Worm (Caenorhabditis elegans) whole organism, early embryonic: ENCODE results near the gene cyy-1.

Source experiments
- aly-1 ChIP-seq: sonication (generic microtip); optimal IDR thresholded peaks from 2 replicates; lab custom pipeline; 2016; ENCODE audit warnings: missing genetic modification characterization, missing compliant biosample characterization
- ama-1 ChIP-seq: fragments of 150-350 bp; optimal IDR thresholded peaks from 2 replicates; lab custom pipeline; 2014
- ceh-13 ChIP-seq: fragments of 200-800 bp; sonication (Bioruptor generic); optimal IDR thresholded peaks from 2 replicates; lab custom pipeline; 2018; ENCODE audit warnings: mild to moderate bottlenecking, missing genetic modification characterization, missing compliant biosample characterization
- ceh-36 ChIP-seq: sonication (generic microtip); optimal IDR thresholded peaks from 2 replicates; lab custom pipeline; 2016; ENCODE audit warnings: missing genetic modification characterization, inconsistent platforms, missing compliant biosample characterization
- ets-7 ChIP-seq: sonication (generic microtip); optimal IDR thresholded peaks from 2 replicates; lab custom pipeline; 2016; ENCODE audit warnings: missing genotype, missing genetic modification characterization, missing compliant biosample characterization
- flt-1 ChIP-seq: fragments of 200-800 bp; sonication (Bioruptor generic); IDR thresholded peaks from 2 replicates; pipeline ENCODE4 v1.3.6; 2022; ENCODE audit warnings: missing genetic modification characterization, missing compliant biosample characterization
- scrt-1 ChIP-seq: fragments of 200-800 bp; sonication (Bioruptor generic); IDR thresholded peaks from 2 replicates; pipeline ENCODE4 v1.3.6; 2022; ENCODE audit warnings: missing genetic modification characterization, missing compliant biosample characterization
- sea-1 ChIP-seq: fragments of 200-800 bp; sonication (Bioruptor generic); conservative IDR thresholded peaks from 2 replicates; pipeline ENCODE4 v1.3.6; 2022; ENCODE audit warnings: missing genetic modification characterization, missing compliant biosample characterization
- tbx-37 ChIP-seq: fragments of 200-800 bp; sonication (Bioruptor generic); conservative IDR thresholded peaks from 2 replicates; pipeline ENCODE4 v1.3.6; 2022; ENCODE audit warnings: missing genetic modification reagents, missing genetic modification characterization, missing compliant biosample characterization

ce11 chrIII:8417968-8418267 lies 12.2 kb downstream of the cyy-1 start, which contains the start of gene sor-1:
- TF ChIP-seq ets-7 (tag; lab: Kevin White, UChicago): no peak
- no peak for TF ChIP-seq sea-1 (GFP tag; lab: Robert Waterston, UW)
- TF ChIP-seq tbx-37 (GFP tag; lab: Robert Waterston, UW): no peak
- no peak for TF ChIP-seq ama-1
- no peak for TF ChIP-seq ceh-36
- no peak for TF ChIP-seq flt-1 (GFP tag; lab: Robert Waterston, UW)
- TF ChIP-seq ceh-13: no peak
- TF ChIP-seq aly-1 (tag; lab: Kevin White, UChicago): no peak
- TF ChIP-seq scrt-1 (GFP tag; lab: Robert Waterston, UW): no peak
